Worm (Caenorhabditis elegans) whole organism, L1 larva: ENCODE measurements around the gene nspa-9.
A peak's percentile ranks its signal among the peaks of the same experiment; 100 is the strongest.

Source experiments
- C04F5.9 ChIP-seq: sonication (generic microtip); optimal IDR thresholded peaks from 2 replicates; lab custom pipeline; 2016; ENCODE audit warnings: missing genetic modification characterization, missing compliant biosample characterization
- C16A3.4 ChIP-seq: fragments of 150-350 bp; optimal IDR thresholded peaks from 2 replicates; lab custom pipeline; 2014; ENCODE audit warnings: missing biosample characterization, missing genetic modification characterization
- C34B4.2 ChIP-seq: sonication (generic microtip); optimal IDR thresholded peaks from 2 replicates; lab custom pipeline; 2017; ENCODE audit warnings: mild to moderate bottlenecking, missing genetic modification characterization, missing compliant biosample characterization
- F16B12.6 ChIP-seq: fragments of 150-350 bp; optimal IDR thresholded peaks from 2 replicates; lab custom pipeline; 2014; ENCODE audit warnings: missing biosample characterization, missing genetic modification characterization
- Y116A8C.19 ChIP-seq: sonication (generic microtip); optimal IDR thresholded peaks from 2 replicates; lab custom pipeline; 2016; ENCODE audit warnings: missing compliant biosample characterization, missing genetic modification characterization, borderline replicate concordance
- aha-1 ChIP-seq: fragments of 150-350 bp; optimal IDR thresholded peaks from 2 replicates; lab custom pipeline; 2014; ENCODE audit warnings: missing biosample characterization, missing genetic modification characterization
- aly-2 ChIP-seq: fragments of 150-350 bp; optimal IDR thresholded peaks from 2 replicates; lab custom pipeline; 2014; ENCODE audit warnings: missing biosample characterization, missing genetic modification characterization
- blmp-1 ChIP-seq: fragments of 150-350 bp; optimal IDR thresholded peaks from 2 replicates; lab custom pipeline; 2014; ENCODE audit warnings: missing biosample characterization, missing genetic modification characterization
- ceh-63 ChIP-seq: fragments of 200-800 bp; sonication (Bioruptor generic); optimal IDR thresholded peaks from 2 replicates; lab custom pipeline; 2018; ENCODE audit warnings: mild to moderate bottlenecking, missing genetic modification characterization, missing compliant biosample characterization
- ceh-88 ChIP-seq: fragments of 200-800 bp; sonication (Bioruptor generic); IDR thresholded peaks from 2 replicates; pipeline ENCODE4 v1.3.6; 2022; ENCODE audit warnings: missing genetic modification characterization, missing compliant biosample characterization
- ceh-90 ChIP-seq: sonication (generic microtip); optimal IDR thresholded peaks from 2 replicates; lab custom pipeline; 2016; ENCODE audit warnings: missing genetic modification characterization, missing compliant biosample characterization
- ces-1 ChIP-seq: fragments of 150-350 bp; optimal IDR thresholded peaks from 2 replicates; lab custom pipeline; 2014; ENCODE audit warnings: missing biosample characterization, missing genetic modification reagents, missing genetic modification characterization
- efl-1 ChIP-seq, 4 experiments: fragments of 150-350 bp; optimal IDR thresholded peaks in 3 of 4; peaks in 1 of 4; 1 replicate in 1 of 4; 2 replicates in 3 of 4; lab custom pipeline; 2014; ENCODE audit warnings: missing biosample characterization in 2 of 4, missing genetic modification characterization in 2 of 4, missing genetic modification reagents in 2 of 4
- efl-3 ChIP-seq: fragments of 200-800 bp; sonication (Bioruptor generic); optimal IDR thresholded peaks from 2 replicates; lab custom pipeline; 2018; ENCODE audit warnings: mild to moderate bottlenecking, missing genetic modification characterization, missing compliant biosample characterization
- egl-13 ChIP-seq: sonication (generic microtip); optimal IDR thresholded peaks from 2 replicates; lab custom pipeline; 2016; ENCODE audit warnings: missing genotype, missing genetic modification reagents, missing genetic modification characterization, missing compliant biosample characterization
- egl-27 ChIP-seq, 2 experiments: fragments of 150-350 bp in 1 of 2; sonication (generic microtip); optimal IDR thresholded peaks; 3 replicates each; lab custom pipeline; 2017 to 2018; ENCODE audit warnings: missing biosample characterization in 2 of 2, missing genetic modification characterization in 2 of 2, missing genetic modification reagents in 2 of 2
- elt-3 ChIP-seq, 6 experiments: fragments of 150-350 bp in 1 of 6; sonication (generic microtip); optimal IDR thresholded peaks; 2 replicates each; lab custom pipeline; 2017 to 2018; ENCODE audit warnings: missing biosample characterization in 6 of 6, missing genetic modification characterization in 6 of 6, inconsistent platforms in 1 of 6
- fkh-10 ChIP-seq: sonication (generic microtip); optimal IDR thresholded peaks from 2 replicates; lab custom pipeline; 2017; ENCODE audit warnings: missing biosample characterization, missing genetic modification reagents, missing genetic modification characterization
- fkh-4 ChIP-seq: sonication (generic microtip); optimal IDR thresholded peaks from 2 replicates; lab custom pipeline; 2016; ENCODE audit warnings: missing compliant biosample characterization, missing genetic modification characterization, borderline replicate concordance
- fkh-8 ChIP-seq: sonication (generic microtip); optimal IDR thresholded peaks from 2 replicates; lab custom pipeline; 2016; ENCODE audit warnings: mild to moderate bottlenecking, missing genetic modification characterization, missing compliant biosample characterization
- fos-1 ChIP-seq: fragments of 150-350 bp; optimal IDR thresholded peaks from 2 replicates; lab custom pipeline; 2014; ENCODE audit warnings: missing biosample characterization, missing genetic modification characterization
- grh-1 ChIP-seq: fragments of 200-800 bp; sonication (Bioruptor generic); IDR thresholded peaks from 2 replicates; pipeline ENCODE4 v1.3.6; 2022; ENCODE audit warnings: missing genetic modification reagents, missing genetic modification characterization, missing compliant biosample characterization
- hlh-17 ChIP-seq: fragments of 200-800 bp; sonication (Bioruptor generic); optimal IDR thresholded peaks from 2 replicates; lab custom pipeline; 2018; ENCODE audit warnings: missing genetic modification characterization, mild to moderate bottlenecking, missing compliant biosample characterization, moderate library complexity, borderline replicate concordance
- irx-1 ChIP-seq: sonication (generic microtip); optimal IDR thresholded peaks from 2 replicates; lab custom pipeline; 2016; ENCODE audit warnings: missing genetic modification characterization, missing compliant biosample characterization
- jun-1 ChIP-seq: fragments of 150-350 bp; optimal IDR thresholded peaks from 2 replicates; lab custom pipeline; 2014; ENCODE audit warnings: missing biosample characterization, missing genetic modification reagents, missing genetic modification characterization
- lin-13 ChIP-seq: fragments of 150-350 bp; optimal IDR thresholded peaks from 2 replicates; lab custom pipeline; 2014; ENCODE audit warnings: missing biosample characterization, missing genetic modification reagents, missing genetic modification characterization
- lin-15B ChIP-seq: fragments of 150-350 bp; sonication (generic microtip); optimal IDR thresholded peaks from 3 replicates; lab custom pipeline; 2014; ENCODE audit warnings: missing biosample characterization, missing genetic modification characterization
- lin-35 ChIP-seq, 2 experiments: fragments of 150-350 bp; optimal IDR thresholded peaks; 2 replicates each; lab custom pipeline; 2014; ENCODE audit warnings: missing biosample characterization in 2 of 2, missing genetic modification characterization in 2 of 2, missing genetic modification reagents in 2 of 2
- lin-39 ChIP-seq: fragments of 150-350 bp; optimal IDR thresholded peaks from 2 replicates; lab custom pipeline; 2014; ENCODE audit warnings: missing biosample characterization, missing genetic modification reagents, missing genetic modification characterization
- lsy-2 ChIP-seq, 2 experiments: fragments of 150-350 bp; optimal IDR thresholded peaks; 2 replicates each; lab custom pipeline; 2014; ENCODE audit warnings: missing biosample characterization in 2 of 2, missing genetic modification characterization in 2 of 2
- mab-9 ChIP-seq: fragments of 200-800 bp; sonication (Bioruptor generic); IDR thresholded peaks from 2 replicates; pipeline ENCODE4 v1.3.6; 2022; ENCODE audit warnings: missing genetic modification reagents, missing genetic modification characterization, missing compliant biosample characterization
- mep-1 ChIP-seq: fragments of 150-350 bp; optimal IDR thresholded peaks from 2 replicates; lab custom pipeline; 2014; ENCODE audit warnings: missing biosample characterization, missing genetic modification characterization
- nhr-19 ChIP-seq: fragments of 200-800 bp; sonication (Bioruptor generic); conservative IDR thresholded peaks from 2 replicates; pipeline ENCODE4 v1.3.6; 2022; ENCODE audit warnings: missing genetic modification characterization, missing compliant biosample characterization
- nhr-20 ChIP-seq: sonication (generic microtip); optimal IDR thresholded peaks from 2 replicates; lab custom pipeline; 2016; ENCODE audit warnings: mild to moderate bottlenecking, missing genetic modification characterization, missing compliant biosample characterization
- nhr-28 ChIP-seq: fragments of 150-350 bp; optimal IDR thresholded peaks from 2 replicates; lab custom pipeline; 2014; ENCODE audit warnings: missing biosample characterization, missing genetic modification characterization
- nhr-47 ChIP-seq: sonication (generic microtip); optimal IDR thresholded peaks from 2 replicates; lab custom pipeline; 2016; ENCODE audit warnings: mild to moderate bottlenecking, missing genetic modification characterization, moderate library complexity, missing compliant biosample characterization
- nhr-71 ChIP-seq: sonication (generic microtip); optimal IDR thresholded peaks from 2 replicates; lab custom pipeline; 2016; ENCODE audit warnings: mild to moderate bottlenecking, missing genetic modification characterization, moderate library complexity, missing compliant biosample characterization
- nhr-84 ChIP-seq: sonication (generic microtip); optimal IDR thresholded peaks from 2 replicates; lab custom pipeline; 2017; ENCODE audit warnings: missing biosample characterization, missing genetic modification characterization
- nhr-85 ChIP-seq: sonication (generic microtip); peaks from one replicate; lab custom pipeline; 2016; ENCODE audit warnings: missing genetic modification characterization, inconsistent platforms, missing compliant biosample characterization
- nhr-90 ChIP-seq: sonication (generic microtip); optimal IDR thresholded peaks from 2 replicates; lab custom pipeline; 2016; ENCODE audit warnings: mild to moderate bottlenecking, missing genetic modification characterization, missing compliant biosample characterization; ENCODE audit not compliant: poor library complexity
- pqm-1 ChIP-seq: sonication (generic microtip); optimal IDR thresholded peaks from 3 replicates; lab custom pipeline; 2017; ENCODE audit warnings: missing biosample characterization, missing genetic modification characterization
- rnt-1 ChIP-seq: sonication (generic microtip); optimal IDR thresholded peaks from 2 replicates; lab custom pipeline; 2016; ENCODE audit warnings: mild to moderate bottlenecking, missing genetic modification characterization, moderate library complexity, missing compliant biosample characterization
- snpc-4 ChIP-seq: fragments of 150-350 bp; optimal IDR thresholded peaks from 2 replicates; lab custom pipeline; 2014; ENCODE audit warnings: missing biosample characterization, missing genetic modification characterization
- snu-23 ChIP-seq: sonication (generic microtip); optimal IDR thresholded peaks from 2 replicates; lab custom pipeline; 2016; ENCODE audit warnings: missing genetic modification characterization, missing compliant biosample characterization
- sox-4 ChIP-seq: sonication (generic microtip); optimal IDR thresholded peaks from 2 replicates; lab custom pipeline; 2016; ENCODE audit warnings: missing genetic modification characterization, missing compliant biosample characterization
- sptf-1 ChIP-seq: fragments of 150-350 bp; optimal IDR thresholded peaks from 2 replicates; lab custom pipeline; 2014; ENCODE audit warnings: missing biosample characterization, missing genetic modification characterization
- swsn-7 ChIP-seq: sonication (generic microtip); optimal IDR thresholded peaks from 2 replicates; lab custom pipeline; 2016; ENCODE audit warnings: missing genetic modification characterization, missing compliant biosample characterization
- tbx-2 ChIP-seq: sonication (generic microtip); optimal IDR thresholded peaks from 2 replicates; lab custom pipeline; 2016; ENCODE audit warnings: missing genetic modification characterization, missing compliant biosample characterization
- tlp-1 ChIP-seq: fragments of 150-350 bp; optimal IDR thresholded peaks from 2 replicates; lab custom pipeline; 2014; ENCODE audit warnings: missing biosample characterization, missing genetic modification characterization
- unc-30 ChIP-seq: sonication (generic microtip); optimal IDR thresholded peaks from 2 replicates; lab custom pipeline; 2017; ENCODE audit warnings: missing biosample characterization, missing genetic modification characterization
- xbp-1 ChIP-seq: sonication (generic microtip); optimal IDR thresholded peaks from 2 replicates; lab custom pipeline; 2016; ENCODE audit warnings: missing genetic modification characterization, missing compliant biosample characterization
- zag-1 ChIP-seq: fragments of 150-350 bp; optimal IDR thresholded peaks from 2 replicates; lab custom pipeline; 2014; ENCODE audit warnings: missing biosample characterization, missing genetic modification characterization
- zip-4 ChIP-seq: fragments of 200-800 bp; sonication (Bioruptor generic); optimal IDR thresholded peaks from 2 replicates; lab custom pipeline; 2018; ENCODE audit warnings: mild to moderate bottlenecking, missing genetic modification characterization, moderate library complexity, missing compliant biosample characterization
- ztf-11 ChIP-seq, 2 experiments: sonication (generic microtip); optimal IDR thresholded peaks; 2 replicates each; lab custom pipeline; 2016 to 2017; ENCODE audit warnings: missing genetic modification characterization in 2 of 2, missing biosample characterization in 1 of 2, missing compliant biosample characterization in 1 of 2

nspa-9 gene

ce11 chrX:11727761-11728160 is 11.1 kb upstream of the nspa-9 start, which contains the start of the genes gst-42 and D1053.2 (continued):
- TF ChIP-seq fos-1 (tag; lab: Kevin White, UChicago) (no peak), elt-3 (tag; optimal IDR thresholded peaks at IDR 0.05; lab: Kevin White, UChicago) (peak in 5 of 6 experiments; percentile 76 to 93 (median 89)), irx-1 (tag; lab: Kevin White, UChicago) (no peak), mab-9 (no peak), fkh-8 (tag; lab: Kevin White, UChicago) (no peak), fkh-4 (no peak), tbx-2 (tag; lab: Kevin White, UChicago) (peak; percentile 28), ces-1 (GFP tag; lab: Kevin White, UChicago) (no peak), ceh-90 (no peak), nhr-47 (tag; lab: Kevin White, UChicago) (peak; percentile 1), zag-1 (tag; lab: Kevin White, UChicago) (no peak), unc-30 (tag; lab: Kevin White, UChicago) (no peak), C16A3.4 (tag; lab: Kevin White, UChicago) (peak; percentile 20), snu-23 (peak; percentile 55), sptf-1 (no peak), efl-1 (optimal IDR thresholded peaks at IDR 0.05; lab: Kevin White, UChicago) (no peak), efl-1 (GFP tag; optimal IDR thresholded peaks at IDR 0.05 in 1 of 2; lab: Kevin White, UChicago) (no peak), rnt-1 (tag; lab: Kevin White, UChicago) (no peak), pqm-1 (tag; lab: Kevin White, UChicago) (peak; percentile 20), C34B4.2 (tag; lab: Kevin White, UChicago) (no peak), grh-1 (GFP tag; lab: Robert Waterston, UW) (no peak), efl-3 (GFP tag; lab: Kevin White, UChicago) (no peak), nhr-85 (tag; lab: Kevin White, UChicago) (peak; percentile 84), fkh-10 (GFP tag; lab: Kevin White, UChicago) (no peak), Y116A8C.19 (no peak), lin-13 (GFP tag; lab: Kevin White, UChicago) (no peak), aha-1 (tag; lab: Kevin White, UChicago) (no peak), ceh-88 (GFP tag; lab: Robert Waterston, UW) (no peak), nhr-19 (GFP tag; lab: Robert Waterston, UW) (peak; percentile 46), tlp-1 (tag; lab: Kevin White, UChicago) (no peak), C04F5.9 (tag; lab: Kevin White, UChicago) (no peak), aly-2 (no peak), zip-4 (GFP tag; lab: Kevin White, UChicago) (no peak), lin-35 (GFP tag; optimal IDR thresholded peaks at IDR 0.05; lab: Kevin White, UChicago) (peak in 1 of 2 experiments; percentile 75), egl-13 (no peak), mep-1 (tag; lab: Kevin White, UChicago) (peak; percentile 19), nhr-71 (tag; lab: Kevin White, UChicago) (peak; percentile 71), swsn-7 (no peak), ztf-11 (tag; optimal IDR thresholded peaks at IDR 0.05; lab: Kevin White, UChicago) (no peak), blmp-1 (peak; percentile 59), lin-39 (tag; lab: Kevin White, UChicago) (no peak), nhr-84 (no peak), F16B12.6 (no peak), sox-4 (tag; lab: Kevin White, UChicago) (no peak), ceh-63 (no peak), nhr-28 (tag; lab: Kevin White, UChicago) (no peak), hlh-17 (GFP tag; lab: Kevin White, UChicago) (no peak), lin-15B (tag; lab: Kevin White, UChicago) (no peak), jun-1 (tag; lab: Kevin White, UChicago) (peak; percentile 1), lsy-2 (tag; optimal IDR thresholded peaks at IDR 0.05; lab: Kevin White, UChicago) (peak; percentile 12 to 24), nhr-90 (peak; percentile 53), xbp-1 (tag; lab: Kevin White, UChicago) (no peak), snpc-4 (tag; lab: Kevin White, UChicago) (no peak), nhr-20 (peak; percentile 77), egl-27 (tag; optimal IDR thresholded peaks at IDR 0.05; lab: Kevin White, UChicago) (no peak)
